Fruit fly (Drosophila melanogaster) whole organism, embryonic: Measurements from ENCODE around the gene CG32147.

Experiments
- CG10462 ChIP-seq: fragments of 200-800 bp; sonication (Bioruptor generic); optimal IDR thresholded peaks from 2 replicates; lab custom pipeline; 2016; ENCODE audit warnings: missing biosample characterization, missing genetic modification characterization
- CG14050 ChIP-seq: fragments of 200-800 bp; sonication (Bioruptor generic); IDR thresholded peaks from 3 replicates; pipeline ENCODE4 v1.3.6; 2022; ENCODE audit warnings: missing biosample characterization, missing genetic modification characterization
- CG14441 ChIP-seq: fragments of 200-800 bp; sonication (Bioruptor generic); IDR thresholded peaks from 2 replicates; pipeline ENCODE4 v1.3.6; 2022; ENCODE audit warnings: missing biosample characterization, missing genetic modification characterization
- CG1602 ChIP-seq: fragments of 200-800 bp; sonication (Bioruptor generic); optimal IDR thresholded peaks from 3 replicates; lab custom pipeline; 2016; ENCODE audit warnings: missing biosample characterization, missing genetic modification characterization
- CG2875 ChIP-seq: fragments of 200-800 bp; sonication (Bioruptor generic); optimal IDR thresholded peaks from 2 replicates; lab custom pipeline; 2017; ENCODE audit warnings: missing biosample characterization, mild to moderate bottlenecking, missing genetic modification characterization, missing genetic modification reagents
- CG3281 ChIP-seq: fragments of 200-800 bp; sonication (Bioruptor generic); optimal IDR thresholded peaks from 3 replicates; lab custom pipeline; 2017; ENCODE audit warnings: missing biosample characterization, mild to moderate bottlenecking, missing genetic modification characterization
- CG6683 ChIP-seq: fragments of 200-800 bp; sonication (Bioruptor generic); optimal IDR thresholded peaks from 2 replicates; lab custom pipeline; 2017; ENCODE audit warnings: missing biosample characterization, mild to moderate bottlenecking, missing genetic modification characterization, missing genetic modification reagents
- Opbp ChIP-seq: fragments of 200-800 bp; sonication (Bioruptor generic); IDR thresholded peaks from 3 replicates; pipeline ENCODE4 v1.3.6; 2022; ENCODE audit warnings: missing biosample characterization, missing genetic modification characterization; ENCODE audit not compliant: partially characterized antibody
- hkb ChIP-seq, 2 experiments: fragments of 200-800 bp in 1 of 2; fragments of >200 bp in 1 of 2; sonication (Bioruptor generic) in 1 of 2; IDR thresholded peaks in 1 of 2; optimal IDR thresholded peaks in 1 of 2; 2 replicates each; pipeline versions ENCODE4 v1.3.6 to Lab custom; 2017 to 2022; ENCODE audit warnings: missing biosample characterization in 1 of 2, missing genetic modification characterization in 1 of 2
- lola ChIP-seq, 3 experiments: fragments of >200 bp in 2 of 3; fragments of 200-800 bp in 1 of 3; sonication (Bioruptor generic) in 1 of 3; optimal IDR thresholded peaks; 2 replicates each; lab custom pipeline; 2017 to 2019; ENCODE audit warnings: missing biosample characterization in 3 of 3, missing genetic modification characterization in 3 of 3, mild to moderate bottlenecking in 1 of 3, moderate library complexity in 1 of 3
- mam ChIP-seq: fragments of 200-800 bp; sonication (Bioruptor generic); optimal IDR thresholded peaks from 3 replicates; lab custom pipeline; 2016; ENCODE audit warnings: missing biosample characterization, missing genetic modification characterization
- psq ChIP-seq: fragments of 200-800 bp; sonication (Bioruptor generic); optimal IDR thresholded peaks from 2 replicates; lab custom pipeline; 2017; ENCODE audit warnings: missing biosample characterization, missing genetic modification characterization
- slp2 ChIP-seq: fragments of 200-800 bp; sonication (Bioruptor generic); optimal IDR thresholded peaks from 2 replicates; lab custom pipeline; 2016; ENCODE audit warnings: missing biosample characterization, missing genetic modification characterization
- tna ChIP-seq: fragments of 200-800 bp; sonication (Bioruptor generic); IDR thresholded peaks from 2 replicates; pipeline ENCODE4 v1.3.6; 2022; ENCODE audit warnings: missing biosample characterization, missing genetic modification characterization; ENCODE audit not compliant: partially characterized antibody

dm6 chr3L:15143638-15144600 lies at the start of gene CG32147, which contains the start of gene Pex3:
- TF ChIP-seq Opbp (GFP tag; lab: Robert Waterston, UW) (0 out of 3 replicates have a peak, but pooled peaks have one; percentile 14), CG1602 (GFP tag; lab: Kevin White, UChicago) (no peak), CG3281 (no peak), CG14441 (no peak), hkb (optimal IDR thresholded peaks at IDR 0.05; lab: Kevin White, UChicago) (no peak), hkb (GFP tag; IDR thresholded peaks at IDR 0.05; lab: Robert Waterston, UW) (peak; percentile 23; the same call in 1 of the 2 replicates), mam (GFP tag; lab: Kevin White, UChicago) (no peak), psq (GFP tag; lab: Kevin White, UChicago) (no peak), tna (GFP tag; lab: Robert Waterston, UW) (no peak), CG10462 (no peak), lola (GFP tag; optimal IDR thresholded peaks at IDR 0.05; lab: Kevin White, UChicago) (peak in 1 of 3 experiments; percentile 9), slp2 (GFP tag; lab: Kevin White, UChicago) (no peak), CG6683 (GFP tag; lab: Kevin White, UChicago) (no peak), CG2875 (GFP tag; lab: Kevin White, UChicago) (peak; percentile 2), CG14050 (GFP tag; lab: Robert Waterston, UW) (no peak)
